Fruit fly (Drosophila melanogaster) whole organism, prepupa: Measurements from ENCODE around the gene CG42673.

Source experiments
- CG3919 ChIP-seq: fragments of 200-800 bp; sonication (Bioruptor generic); optimal IDR thresholded peaks from 3 replicates; lab custom pipeline; 2016; ENCODE audit warnings: missing biosample characterization, missing genetic modification characterization
- CG4318 ChIP-seq: fragments of 200-800 bp; sonication (Bioruptor generic); optimal IDR thresholded peaks from 3 replicates; lab custom pipeline; 2017; ENCODE audit warnings: missing biosample characterization, mild to moderate bottlenecking, missing genetic modification characterization
- CG6792 ChIP-seq: fragments of 200-800 bp; sonication (Bioruptor generic); optimal IDR thresholded peaks from 3 replicates; lab custom pipeline; 2016; ENCODE audit warnings: missing biosample characterization, missing genetic modification characterization
- CG8319 ChIP-seq: fragments of 200-800 bp; sonication (Bioruptor generic); optimal IDR thresholded peaks from 3 replicates; lab custom pipeline; 2016; ENCODE audit warnings: missing biosample characterization, missing genetic modification characterization
- CG8632 ChIP-seq: fragments of 200-800 bp; sonication (Bioruptor generic); optimal IDR thresholded peaks from 3 replicates; lab custom pipeline; 2016; ENCODE audit warnings: missing biosample characterization, missing genetic modification characterization
- Ets21C ChIP-seq: fragments of 200-800 bp; sonication (Bioruptor generic); optimal IDR thresholded peaks from 3 replicates; lab custom pipeline; 2016; ENCODE audit warnings: missing biosample characterization, missing genetic modification characterization
- Hr39 ChIP-seq: fragments of 200-800 bp; sonication (Bioruptor generic); optimal IDR thresholded peaks from 2 replicates; lab custom pipeline; 2016; ENCODE audit warnings: missing biosample characterization, missing genetic modification characterization
- Sox102F ChIP-seq: fragments of 200-800 bp; sonication (Bioruptor generic); optimal IDR thresholded peaks from 2 replicates; lab custom pipeline; 2016; ENCODE audit warnings: missing biosample characterization, mild to moderate bottlenecking, missing genetic modification characterization
- achi ChIP-seq: fragments of 200-800 bp; sonication (Bioruptor generic); optimal IDR thresholded peaks from 3 replicates; lab custom pipeline; 2016; ENCODE audit warnings: missing biosample characterization, missing genetic modification characterization
- dac ChIP-seq: fragments of 200-800 bp; sonication (Bioruptor generic); optimal IDR thresholded peaks from 2 replicates; lab custom pipeline; 2017; ENCODE audit warnings: missing biosample characterization, mild to moderate bottlenecking, missing genetic modification characterization
- eg ChIP-seq: fragments of 200-800 bp; sonication (Bioruptor generic); IDR thresholded peaks from 3 replicates; pipeline ENCODE4 v1.3.6; 2022; ENCODE audit warnings: missing biosample characterization, missing genetic modification characterization
- fd85E ChIP-seq: fragments of 200-800 bp; sonication (Bioruptor generic); optimal IDR thresholded peaks from 3 replicates; lab custom pipeline; 2016; ENCODE audit warnings: missing biosample characterization, missing genetic modification characterization
- ss ChIP-seq, 2 experiments: fragments of 200-800 bp; sonication (Bioruptor generic); optimal IDR thresholded peaks; 2 replicates in 1 of 2; 3 replicates in 1 of 2; lab custom pipeline; 2017 to 2018; ENCODE audit warnings: mild to moderate bottlenecking in 2 of 2, missing biosample characterization in 2 of 2, missing genetic modification characterization in 2 of 2, moderate library complexity in 1 of 2
- vri ChIP-seq: fragments of 200-800 bp; sonication (Bioruptor generic); optimal IDR thresholded peaks from 3 replicates; lab custom pipeline; 2016; ENCODE audit warnings: missing biosample characterization, mild to moderate bottlenecking, missing genetic modification characterization

DNA sequence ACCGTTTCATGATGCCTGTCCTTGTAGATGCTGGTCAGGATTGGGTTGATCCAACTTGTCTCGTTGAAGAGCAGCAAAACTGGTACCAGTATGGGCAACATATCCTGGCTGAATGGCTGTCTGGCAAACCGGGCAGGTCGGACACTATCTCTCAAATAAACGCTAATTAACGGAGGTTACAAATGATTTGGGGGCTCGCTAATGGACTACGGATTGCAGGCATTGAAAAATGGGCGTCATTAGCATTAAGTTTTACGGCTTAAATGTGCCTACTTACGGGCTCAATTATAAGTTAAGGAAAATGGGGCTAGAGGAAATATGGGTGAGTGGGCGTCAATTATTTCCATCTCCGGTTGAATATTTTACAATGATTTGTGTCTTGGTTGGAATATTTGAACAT, 3.1 kb upstream of the CG42673 start, which contains the start of gene Ir67a:
- TF ChIP-seq CG8319 (GFP tag; lab: Kevin White, UChicago) = no peak
- TF ChIP-seq CG6792 (GFP tag; lab: Kevin White, UChicago) = no peak
- TF ChIP-seq CG4318 (GFP tag; lab: Kevin White, UChicago) = no peak
- no peak for TF ChIP-seq Hr39 (GFP tag; lab: Kevin White, UChicago)
- TF ChIP-seq Sox102F (GFP tag; lab: Kevin White, UChicago) = no peak
- TF ChIP-seq dac (GFP tag; lab: Kevin White, UChicago) = no peak
- TF ChIP-seq eg (GFP tag; lab: Robert Waterston, UW) = no peak
- TF ChIP-seq Ets21C = no peak
- TF ChIP-seq achi (GFP tag; lab: Kevin White, UChicago) = no peak
- TF ChIP-seq CG3919 (GFP tag; lab: Kevin White, UChicago) = no peak
- no peak for TF ChIP-seq ss (GFP tag; optimal IDR thresholded peaks at IDR 0.05; lab: Kevin White, UChicago)
- no peak for TF ChIP-seq vri (GFP tag; lab: Kevin White, UChicago)
- no peak for TF ChIP-seq CG8632 (GFP tag; lab: Kevin White, UChicago)
- TF ChIP-seq fd85E = no peak
